Worm (Caenorhabditis elegans): ENCODE results near the gene sru-19.

The sru-19 gene

DNA sequence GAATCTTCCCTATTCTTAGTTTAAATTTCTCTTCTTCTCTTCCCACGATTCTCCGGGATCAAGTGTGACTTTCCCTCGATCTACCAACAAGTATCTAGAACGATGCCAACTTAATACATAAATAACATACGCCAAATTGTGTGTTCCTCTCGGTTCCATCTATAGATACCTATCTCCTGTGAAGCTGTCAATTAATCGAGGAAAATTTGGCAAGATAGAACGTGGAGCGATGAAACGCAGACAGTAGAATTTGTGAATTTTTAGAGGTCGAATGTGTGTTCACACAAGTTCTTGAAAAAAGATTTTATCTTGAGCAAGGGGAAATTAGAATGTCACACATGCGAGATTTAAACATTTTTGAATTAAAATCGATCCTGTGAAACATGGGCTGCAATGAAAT is 33.1 kb downstream of the sru-19 start:
- no peak for TF ChIP-seq ekl-4 (GFP tag; IDR thresholded peaks at IDR 0.05)
- no peak for TF ChIP-seq dpl-1 (GFP tag; optimal IDR thresholded peaks at IDR 0.05)
- TF ChIP-seq cebp-2 (GFP tag; IDR thresholded peaks at IDR 0.05) = no peak
- no peak for TF ChIP-seq nfyb-1 (GFP tag; IDR thresholded peaks at IDR 0.05)
- no peak for TF ChIP-seq F49E8.2 (tag; optimal IDR thresholded peaks at IDR 0.05; ENCODE audit: insufficient read depth)

DNA sequence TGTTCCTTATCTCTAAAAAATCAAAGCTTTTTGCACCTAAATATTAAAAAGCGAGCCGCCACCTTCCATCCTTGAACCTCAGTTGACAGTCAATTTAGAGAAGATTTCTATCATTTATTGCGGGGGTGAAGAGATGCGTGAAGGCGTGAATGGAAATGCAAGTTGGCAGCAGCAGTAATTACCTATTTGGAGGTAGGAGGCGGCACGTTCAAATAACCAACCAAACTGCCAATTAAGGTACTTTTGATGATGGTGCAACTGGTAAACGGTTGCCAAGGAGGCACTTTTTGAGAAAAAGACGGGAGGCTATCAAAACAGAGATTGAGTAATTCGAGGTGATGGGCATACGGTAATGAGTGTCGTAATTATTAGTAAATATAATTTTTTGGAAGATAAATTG is 38.0 kb downstream of the sru-19 start:
- TF ChIP-seq hmg-1.2 (GFP tag; IDR thresholded peaks at IDR 0.05) = no peak

DNA sequence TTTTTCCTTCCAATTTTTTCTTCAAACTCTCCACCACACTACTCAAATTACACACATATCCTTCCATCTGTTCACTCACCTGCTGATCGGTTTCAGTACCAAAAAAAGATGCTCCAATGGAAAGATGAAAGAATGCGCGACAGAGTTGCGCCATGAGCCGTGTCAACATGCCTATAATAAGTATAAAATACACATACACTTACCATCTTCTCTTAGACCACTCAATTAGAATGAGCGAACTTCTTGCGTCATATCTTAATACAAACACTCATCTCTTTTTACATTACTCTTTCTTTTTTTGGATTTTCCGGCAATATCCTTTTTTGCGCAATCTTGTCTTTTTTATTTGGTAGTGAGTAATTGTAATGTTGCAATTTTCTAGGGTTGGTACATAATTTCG is 39.4 kb downstream of the sru-19 start:
- TF ChIP-seq lsy-27 (tag; optimal IDR thresholded peaks at IDR 0.05; ENCODE audit: borderline replicate concordance, insufficient read depth) (no peak), xnd-1 (tag; optimal IDR thresholded peaks at IDR 0.05) (no peak), him-1 (tag; optimal IDR thresholded peaks at IDR 0.05) (no peak), C17E4.6 (GFP tag; IDR thresholded peaks at IDR 0.05) (no peak), tbp1 (GFP tag; optimal IDR thresholded peaks at IDR 0.05) (no peak), ztf-26 (tag; optimal IDR thresholded peaks at IDR 0.05) (no peak), hmg-20 (GFP tag; IDR thresholded peaks at IDR 0.05) (no peak), ZK185.1 (tag; optimal IDR thresholded peaks at IDR 0.05; ENCODE audit: poor library complexity, severe bottlenecking) (no peak), ceh-79 (tag; optimal IDR thresholded peaks at IDR 0.05) (no peak), F33H1.4 (GFP tag; IDR thresholded peaks at IDR 0.05) (no peak), F23B12.7 (tag; optimal IDR thresholded peaks at IDR 0.05; ENCODE audit: insufficient read depth) (no peak), D2030.7 (GFP tag; IDR thresholded peaks at IDR 0.05) (no peak), ekl-4 (GFP tag; IDR thresholded peaks at IDR 0.05) (no peak), K12H6.12 (tag; optimal IDR thresholded peaks at IDR 0.05) (no peak)

ce11 chrIV:12540242-12540641 is 41.9 kb downstream of the sru-19 start:
- no peak for TF ChIP-seq let-607 (tag; optimal IDR thresholded peaks at IDR 0.05)
- no peak for TF ChIP-seq die-1 (tag; optimal IDR thresholded peaks at IDR 0.05)
- no peak for TF ChIP-seq mcd-1 (GFP tag; IDR thresholded peaks at IDR 0.05)
- TF ChIP-seq ztf-6 (GFP tag; IDR thresholded peaks at IDR 0.05) = no peak
- no peak for TF ChIP-seq F57C9.4 (tag; optimal IDR thresholded peaks at IDR 0.05)
- TF ChIP-seq Y53F4B.3 (GFP tag; IDR thresholded peaks at IDR 0.05) = no peak
- no peak for TF ChIP-seq T07F8.4 (tag; optimal IDR thresholded peaks at IDR 0.05)
- TF ChIP-seq lsl-1 (GFP tag; optimal IDR thresholded peaks at IDR 0.05) = no peak
- no peak for TF ChIP-seq unc-130 (GFP tag; optimal IDR thresholded peaks at IDR 0.05)
- TF ChIP-seq sptf-2 (GFP tag; optimal IDR thresholded peaks at IDR 0.05) = no peak
- TF ChIP-seq ceh-91 (GFP tag; IDR thresholded peaks at IDR 0.05) = no peak
- no peak for TF ChIP-seq somi-1 (GFP tag; optimal IDR thresholded peaks at IDR 0.05)
- no peak for TF ChIP-seq hsf-1 (GFP tag; IDR thresholded peaks at IDR 0.05)
- TF ChIP-seq pha-4 (tag; optimal IDR thresholded peaks at IDR 0.05) = no peak
- TF ChIP-seq ceh-79 (tag; optimal IDR thresholded peaks at IDR 0.05) = no peak
- no peak for TF ChIP-seq aptf-3 (GFP tag; IDR thresholded peaks at IDR 0.05)

DNA sequence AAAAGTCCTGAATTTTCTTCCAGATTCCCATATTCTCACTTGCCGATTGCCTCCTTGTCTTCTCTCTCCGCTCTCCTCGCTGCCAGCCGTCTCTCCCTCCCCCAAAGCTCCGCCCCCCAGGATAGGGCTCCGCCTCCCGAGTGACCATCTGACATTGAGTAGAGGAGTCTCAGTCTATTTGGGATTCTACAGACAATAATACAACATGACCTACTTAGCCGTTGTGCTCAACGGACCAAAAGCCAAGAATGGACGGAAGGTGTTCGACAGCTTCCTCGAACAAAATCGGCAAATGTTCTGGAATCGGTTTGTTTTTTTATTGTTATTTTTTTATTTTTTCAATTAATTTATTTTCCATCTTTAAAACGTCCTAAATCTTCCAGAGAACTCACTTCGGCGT is 43.7 kb downstream of the sru-19 start, which contains the start of gene ham-1:
Gene ham-1 (plus strand): TSS at position 173 of the 400 bp plus-strand sequence.
- TF ChIP-seq dpff-1 (tag; optimal IDR thresholded peaks at IDR 0.05) (no peak), egrh-3 (GFP tag; IDR thresholded peaks at IDR 0.05) (peak; percentile 23; the same call in 1 of the 2 replicates)

Measured in whole organism, young adult.